Worm (Caenorhabditis elegans): ENCODE data around the gene K10B2.4.

DNA sequence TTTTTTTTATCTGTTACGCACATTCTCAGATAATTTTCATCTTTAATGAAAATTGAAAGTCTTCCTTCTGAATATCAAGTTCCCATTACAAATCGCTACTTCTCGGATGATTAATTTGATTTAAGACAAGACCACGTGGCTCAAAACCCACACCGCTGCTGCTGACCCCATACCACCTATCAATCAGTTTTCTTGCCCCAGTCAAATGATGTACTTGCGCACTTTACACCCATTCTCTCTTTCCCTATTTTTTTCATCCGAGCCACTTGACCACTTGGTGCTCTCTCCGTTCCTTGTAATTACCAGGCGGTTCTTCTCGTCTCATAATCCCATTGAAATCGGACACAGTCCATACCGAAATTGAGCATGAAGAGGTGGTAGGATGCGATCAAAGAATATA, 33.3 kb upstream of the K10B2.4 start:
- TF ChIP-seq F37B4.10 (GFP tag; IDR thresholded peaks at IDR 0.05) (no peak), ztf-18 (tag; optimal IDR thresholded peaks at IDR 0.05) (no peak), ceh-58 (GFP tag; IDR thresholded peaks at IDR 0.05) (no peak), efl-1 (GFP tag; optimal IDR thresholded peaks at IDR 0.05) (no peak), hrde-1 (tag; optimal IDR thresholded peaks at IDR 0.05; ENCODE audit: borderline replicate concordance) (no peak), egrh-3 (GFP tag; IDR thresholded peaks at IDR 0.05) (no peak), B0035.1 (tag; optimal IDR thresholded peaks at IDR 0.05) (no peak), lir-1 (GFP tag; conservative IDR thresholded peaks at IDR 0.05) (no peak)
